Worm (Caenorhabditis elegans): Measurements from ENCODE around the gene F16G10.10.

Gene F16G10.10

ce11 chrII:2398884-2399283 is 8.1 kb upstream of the F16G10.10 start, which contains the start of gene F16G10.14:
Gene F16G10.14, minus strand, starts transcription at chrII:2398984.
- TF ChIP-seq ztf-23 (GFP tag; IDR thresholded peaks at IDR 0.05) (no peak), tab-1 (GFP tag; IDR thresholded peaks at IDR 0.05) (no peak), klf-2 (GFP tag; conservative IDR thresholded peaks at IDR 0.05) (no peak), flt-1 (GFP tag; IDR thresholded peaks at IDR 0.05) (no peak), ref-1 (GFP tag; conservative IDR thresholded peaks at IDR 0.05) (no peak), ztf-29 (GFP tag; IDR thresholded peaks at IDR 0.05) (no peak), med-1 (GFP tag; optimal IDR thresholded peaks at IDR 0.05; ENCODE audit: insufficient read depth) (no peak), cog-1 (tag; optimal IDR thresholded peaks at IDR 0.05) (no peak), T22C8.4 (GFP tag; IDR thresholded peaks at IDR 0.05) (no peak)

- TF ChIP-seq ref-1 (GFP tag; conservative IDR thresholded peaks at IDR 0.05), result no peak
- TF ChIP-seq tab-1 (GFP tag; IDR thresholded peaks at IDR 0.05), result no peak
- no peak for TF ChIP-seq cog-1 (tag; optimal IDR thresholded peaks at IDR 0.05)
- TF ChIP-seq T22C8.4 (GFP tag; IDR thresholded peaks at IDR 0.05), result no peak
- TF ChIP-seq ztf-23 (GFP tag; IDR thresholded peaks at IDR 0.05), result no peak
- no peak for TF ChIP-seq ztf-29 (GFP tag; IDR thresholded peaks at IDR 0.05)
- TF ChIP-seq flt-1 (GFP tag; IDR thresholded peaks at IDR 0.05), result no peak
- no peak for TF ChIP-seq med-1 (GFP tag; optimal IDR thresholded peaks at IDR 0.05; ENCODE audit: insufficient read depth)
- TF ChIP-seq klf-2 (GFP tag; conservative IDR thresholded peaks at IDR 0.05), result no peak
Observed at ce11 chrII:2395864-2396263, 5.1 kb upstream of the F16G10.10 start, which contains the start of gene F16G10.13. Gene F16G10.13, minus strand, starts transcription at chrII:2395964.

ce11 chrII:2393821-2394220 is 3.0 kb upstream of the F16G10.10 start, which contains the start of gene F16G10.11:
Gene F16G10.11, minus strand, starts transcription at chrII:2393921.
- TF ChIP-seq cog-1 (tag; optimal IDR thresholded peaks at IDR 0.05), result no peak
- TF ChIP-seq tab-1 (GFP tag; IDR thresholded peaks at IDR 0.05), result no peak
- no peak for TF ChIP-seq med-1 (GFP tag; optimal IDR thresholded peaks at IDR 0.05; ENCODE audit: insufficient read depth)
- TF ChIP-seq ztf-23 (GFP tag; IDR thresholded peaks at IDR 0.05), result no peak
- TF ChIP-seq ztf-29 (GFP tag; IDR thresholded peaks at IDR 0.05), result no peak
- TF ChIP-seq klf-2 (GFP tag; conservative IDR thresholded peaks at IDR 0.05), result no peak
- no peak for TF ChIP-seq flt-1 (GFP tag; IDR thresholded peaks at IDR 0.05)
- no peak for TF ChIP-seq ref-1 (GFP tag; conservative IDR thresholded peaks at IDR 0.05)
- TF ChIP-seq T22C8.4 (GFP tag; IDR thresholded peaks at IDR 0.05), result no peak

- TF ChIP-seq T22C8.4 (GFP tag; IDR thresholded peaks at IDR 0.05) (no peak), med-1 (GFP tag; optimal IDR thresholded peaks at IDR 0.05; ENCODE audit: insufficient read depth) (no peak), cog-1 (tag; optimal IDR thresholded peaks at IDR 0.05) (no peak), ztf-23 (GFP tag; IDR thresholded peaks at IDR 0.05) (no peak), tab-1 (GFP tag; IDR thresholded peaks at IDR 0.05) (no peak), ref-1 (GFP tag; conservative IDR thresholded peaks at IDR 0.05) (no peak), flt-1 (GFP tag; IDR thresholded peaks at IDR 0.05) (no peak), ztf-29 (GFP tag; IDR thresholded peaks at IDR 0.05) (no peak), klf-2 (GFP tag; conservative IDR thresholded peaks at IDR 0.05) (no peak)
Observed at ce11 chrII:2385495-2385894, 5.3 kb downstream of the F16G10.10 start, which contains the start of gene F16G10.9. Gene F16G10.9, minus strand, starts transcription at chrII:2385595.

- no peak for TF ChIP-seq med-1 (GFP tag; optimal IDR thresholded peaks at IDR 0.05; ENCODE audit: insufficient read depth)
- no peak for TF ChIP-seq flt-1 (GFP tag; IDR thresholded peaks at IDR 0.05)
- TF ChIP-seq ztf-23 (GFP tag; IDR thresholded peaks at IDR 0.05), result no peak
- TF ChIP-seq klf-2 (GFP tag; conservative IDR thresholded peaks at IDR 0.05), result no peak
- no peak for TF ChIP-seq ref-1 (GFP tag; conservative IDR thresholded peaks at IDR 0.05)
- TF ChIP-seq ztf-29 (GFP tag; IDR thresholded peaks at IDR 0.05), result no peak
- TF ChIP-seq tab-1 (GFP tag; IDR thresholded peaks at IDR 0.05), result no peak
- no peak for TF ChIP-seq T22C8.4 (GFP tag; IDR thresholded peaks at IDR 0.05)
Observed at ce11 chrII:2383334-2383733, 7.5 kb downstream of the F16G10.10 start, which contains the start of gene F16G10.8. Gene F16G10.8, minus strand, starts transcription at chrII:2383434.

ce11 chrII:2380174-2380573 is 10.6 kb downstream of the F16G10.10 start, which contains the start of gene F16G10.7:
Gene F16G10.7, minus strand, starts transcription at chrII:2380274.
- TF ChIP-seq flt-1 (GFP tag; IDR thresholded peaks at IDR 0.05) (no peak), klf-2 (GFP tag; conservative IDR thresholded peaks at IDR 0.05) (no peak), med-1 (GFP tag; optimal IDR thresholded peaks at IDR 0.05; ENCODE audit: insufficient read depth) (no peak), ref-1 (GFP tag; conservative IDR thresholded peaks at IDR 0.05) (no peak), cog-1 (tag; optimal IDR thresholded peaks at IDR 0.05) (no peak), T22C8.4 (GFP tag; IDR thresholded peaks at IDR 0.05) (no peak), ztf-29 (GFP tag; IDR thresholded peaks at IDR 0.05) (no peak), ztf-23 (GFP tag; IDR thresholded peaks at IDR 0.05) (no peak), tab-1 (GFP tag; IDR thresholded peaks at IDR 0.05) (no peak)

ce11 chrII:2379673-2380072 is 11.1 kb downstream of the F16G10.10 start:
- no peak for TF ChIP-seq ref-1 (GFP tag; conservative IDR thresholded peaks at IDR 0.05)
- no peak for TF ChIP-seq ztf-23 (GFP tag; IDR thresholded peaks at IDR 0.05)
- TF ChIP-seq tab-1 (GFP tag; IDR thresholded peaks at IDR 0.05), result no peak
- no peak for TF ChIP-seq flt-1 (GFP tag; IDR thresholded peaks at IDR 0.05)
- no peak for TF ChIP-seq cog-1 (tag; optimal IDR thresholded peaks at IDR 0.05)
- TF ChIP-seq T22C8.4 (GFP tag; IDR thresholded peaks at IDR 0.05), result no peak
- no peak for TF ChIP-seq klf-2 (GFP tag; conservative IDR thresholded peaks at IDR 0.05)
- no peak for TF ChIP-seq med-1 (GFP tag; optimal IDR thresholded peaks at IDR 0.05; ENCODE audit: insufficient read depth)
- no peak for TF ChIP-seq ztf-29 (GFP tag; IDR thresholded peaks at IDR 0.05)

ce11 chrII:2378465-2379009 is 12.2 kb downstream of the F16G10.10 start:
- TF ChIP-seq T22C8.4 (GFP tag; IDR thresholded peaks at IDR 0.05), result no peak
- no peak for TF ChIP-seq klf-2 (GFP tag; conservative IDR thresholded peaks at IDR 0.05)
- TF ChIP-seq ztf-29 (GFP tag; IDR thresholded peaks at IDR 0.05), result no peak
- no peak for TF ChIP-seq cog-1 (tag; optimal IDR thresholded peaks at IDR 0.05)
- TF ChIP-seq ref-1 (GFP tag; conservative IDR thresholded peaks at IDR 0.05), result no peak
- TF ChIP-seq med-1 (GFP tag; optimal IDR thresholded peaks at IDR 0.05; ENCODE audit: insufficient read depth), result no peak
- no peak for TF ChIP-seq flt-1 (GFP tag; IDR thresholded peaks at IDR 0.05)
- no peak for TF ChIP-seq tab-1 (GFP tag; IDR thresholded peaks at IDR 0.05)
- no peak for TF ChIP-seq ztf-23 (GFP tag; IDR thresholded peaks at IDR 0.05)

- TF ChIP-seq ztf-23 (GFP tag; IDR thresholded peaks at IDR 0.05) (no peak), ztf-29 (GFP tag; IDR thresholded peaks at IDR 0.05) (no peak), cog-1 (tag; optimal IDR thresholded peaks at IDR 0.05) (no peak), ref-1 (GFP tag; conservative IDR thresholded peaks at IDR 0.05) (no peak), med-1 (GFP tag; optimal IDR thresholded peaks at IDR 0.05; ENCODE audit: insufficient read depth) (no peak)
Observed at ce11 chrII:2377751-2378150, 13.0 kb downstream of the F16G10.10 start, which contains the start of gene F16G10.6. Gene F16G10.6, minus strand, starts transcription at chrII:2377851.

Measured in whole organism, midembryonic.